Worm (Caenorhabditis elegans) whole organism, L4 larva: ENCODE measurements around the gene C27H5.2.
A peak's percentile ranks its signal among the peaks of the same experiment; 100 is the strongest.

ENCODE experiments used
- F37D6.2 ChIP-seq: sonication (generic microtip); optimal IDR thresholded peaks from 2 replicates; lab custom pipeline; 2016; ENCODE audit warnings: mild to moderate bottlenecking, missing genetic modification characterization, missing compliant biosample characterization
- F44E2.7 ChIP-seq: fragments of 200-800 bp; sonication (Bioruptor generic); IDR thresholded peaks from 2 replicates; pipeline ENCODE4 v2.1.2; 2022; ENCODE audit warnings: missing genetic modification characterization, missing compliant biosample characterization
- T20F7.1 ChIP-seq: fragments of 200-800 bp; sonication (Bioruptor generic); optimal IDR thresholded peaks from 2 replicates; lab custom pipeline; 2018; ENCODE audit warnings: mild to moderate bottlenecking, missing genetic modification characterization, missing compliant biosample characterization
- T26A8.4 ChIP-seq: fragments of 200-800 bp; sonication (Bioruptor generic); IDR thresholded peaks from 2 replicates; pipeline ENCODE4 v1.3.6; 2022; ENCODE audit warnings: missing genetic modification characterization, missing compliant biosample characterization
- Y48G9A.11 ChIP-seq: fragments of 200-800 bp; sonication (Bioruptor generic); IDR thresholded peaks from 2 replicates; pipeline ENCODE4 v1.3.6; 2022; ENCODE audit warnings: missing genetic modification reagents, missing genetic modification characterization, missing compliant biosample characterization
- ZK546.5 ChIP-seq, 2 experiments: sonication (generic microtip); optimal IDR thresholded peaks; 2 replicates each; lab custom pipeline; 2017; ENCODE audit warnings: missing biosample characterization in 2 of 2, missing genetic modification characterization in 2 of 2
- aha-1 ChIP-seq: fragments of 150-350 bp; peaks from one replicate; lab custom pipeline; 2014; ENCODE audit warnings: missing biosample characterization, missing genetic modification characterization
- attf-4 ChIP-seq: sonication (generic microtip); optimal IDR thresholded peaks from 3 replicates; lab custom pipeline; 2017; ENCODE audit warnings: missing biosample characterization, missing genetic modification characterization
- ceh-32 ChIP-seq: sonication (generic microtip); optimal IDR thresholded peaks from 2 replicates; lab custom pipeline; 2016; ENCODE audit warnings: mild to moderate bottlenecking, missing genetic modification characterization, missing compliant biosample characterization; ENCODE audit not compliant: poor library complexity
- ceh-62 ChIP-seq: sonication (generic microtip); optimal IDR thresholded peaks from 2 replicates; lab custom pipeline; 2017; ENCODE audit warnings: missing biosample characterization, missing genetic modification characterization
- dpl-1 ChIP-seq: fragments of 150-350 bp; optimal IDR thresholded peaks from 2 replicates; lab custom pipeline; 2014; ENCODE audit warnings: missing biosample characterization, missing genetic modification reagents, missing genetic modification characterization
- duxl-1 ChIP-seq: sonication (generic microtip); optimal IDR thresholded peaks from 2 replicates; lab custom pipeline; 2016; ENCODE audit warnings: mild to moderate bottlenecking, missing genetic modification characterization, moderate library complexity, missing compliant biosample characterization; ENCODE audit not compliant: poor library complexity
- hlh-11 ChIP-seq: fragments of 200-800 bp; sonication (Bioruptor generic); optimal IDR thresholded peaks from 2 replicates; lab custom pipeline; 2018; ENCODE audit warnings: mild to moderate bottlenecking, missing genetic modification characterization, missing compliant biosample characterization
- hlh-30 ChIP-seq: sonication (generic microtip); optimal IDR thresholded peaks from 2 replicates; lab custom pipeline; 2017; ENCODE audit warnings: antibody characterized with exemption, mild to moderate bottlenecking, missing genetic modification characterization, missing compliant biosample characterization; ENCODE audit not compliant: insufficient read depth
- lin-38 ChIP-seq: fragments of 200-800 bp; sonication (Bioruptor generic); IDR thresholded peaks from 2 replicates; pipeline ENCODE4 v1.3.6; 2022; ENCODE audit warnings: missing genetic modification reagents, missing genetic modification characterization, missing compliant biosample characterization
- lir-3 ChIP-seq: sonication (generic microtip); optimal IDR thresholded peaks from 2 replicates; lab custom pipeline; 2016; ENCODE audit warnings: mild to moderate bottlenecking, missing genetic modification characterization, missing compliant biosample characterization
- mdl-1 ChIP-seq, 2 experiments: fragments of 150-350 bp in 1 of 2; sonication (generic microtip) in 1 of 2; optimal IDR thresholded peaks; 2 replicates each; lab custom pipeline; 2014 to 2017; ENCODE audit warnings: missing biosample characterization in 2 of 2, missing genetic modification characterization in 2 of 2
- nhr-237 ChIP-seq: sonication (generic microtip); optimal IDR thresholded peaks from 2 replicates; lab custom pipeline; 2017; ENCODE audit warnings: missing biosample characterization, missing genetic modification characterization
- nhr-41 ChIP-seq: fragments of 200-800 bp; sonication (Bioruptor generic); IDR thresholded peaks from 2 replicates; pipeline ENCODE4 v1.3.6; 2022; ENCODE audit warnings: missing genetic modification reagents, missing genetic modification characterization, missing compliant biosample characterization
- php-3 ChIP-seq: fragments of 200-800 bp; sonication (Bioruptor generic); IDR thresholded peaks from 2 replicates; pipeline ENCODE4 v1.3.6; 2022; ENCODE audit warnings: missing genetic modification reagents, missing genetic modification characterization, missing compliant biosample characterization
- sdz-12 ChIP-seq: fragments of 200-800 bp; sonication (Bioruptor generic); optimal IDR thresholded peaks from 2 replicates; lab custom pipeline; 2018; ENCODE audit warnings: mild to moderate bottlenecking, missing genetic modification characterization, missing compliant biosample characterization
- unc-130 ChIP-seq: sonication (generic microtip); optimal IDR thresholded peaks from 2 replicates; lab custom pipeline; 2016; ENCODE audit warnings: missing genetic modification reagents, missing genetic modification characterization, missing compliant biosample characterization
- unc-62 ChIP-seq, 3 experiments: fragments of 150-350 bp in 1 of 3; sonication (generic microtip); optimal IDR thresholded peaks in 2 of 3; peaks in 1 of 3; 1 replicate in 1 of 3; 2 replicates in 2 of 3; lab custom pipeline; 2014 to 2017; ENCODE audit warnings: missing biosample characterization in 3 of 3, missing genetic modification characterization in 3 of 3, missing genetic modification reagents in 3 of 3, missing genotype in 1 of 3
- ztf-11 ChIP-seq: fragments of 150-350 bp; optimal IDR thresholded peaks from 2 replicates; lab custom pipeline; 2014; ENCODE audit warnings: missing biosample characterization, missing genetic modification characterization
- ztf-7 ChIP-seq: fragments of 150-350 bp; optimal IDR thresholded peaks from 2 replicates; lab custom pipeline; 2014; ENCODE audit warnings: missing biosample characterization, missing genetic modification characterization

Gene C27H5.2

ce11 chrII:7111657-7112049, 43.7 kb upstream of the C27H5.2 start, which contains the start of gene F10E7.5 (continued):
- no peak for TF ChIP-seq nhr-41 (GFP tag; lab: Robert Waterston, UW)
- TF ChIP-seq T20F7.1 (GFP tag; lab: Kevin White, UChicago): peak; percentile 69
- TF ChIP-seq T26A8.4 (GFP tag; lab: Robert Waterston, UW): no peak
- TF ChIP-seq ztf-7 (tag; lab: Kevin White, UChicago): no peak
- TF ChIP-seq nhr-237 (tag; lab: Kevin White, UChicago): no peak
- no peak for TF ChIP-seq aha-1
- TF ChIP-seq hlh-30 (tag; lab: Kevin White, UChicago): peak; percentile 7
- TF ChIP-seq F44E2.7 (GFP tag; lab: Robert Waterston, UW): no peak
- no peak for TF ChIP-seq F37D6.2
- no peak for TF ChIP-seq duxl-1 (tag; lab: Kevin White, UChicago)
- peak; percentile 25 for TF ChIP-seq dpl-1 (GFP tag; lab: Kevin White, UChicago)
- TF ChIP-seq lir-3 (tag; lab: Kevin White, UChicago): no peak
- peak; percentile 3 for TF ChIP-seq hlh-11 (tag; lab: Kevin White, UChicago)

ce11 chrII:7112780-7113179, 42.6 kb upstream of the C27H5.2 start, which contains the start of gene F10E7.6:
Gene F10E7.6 (plus strand): TSS chrII:7113080.
- TF ChIP-seq T20F7.1 (GFP tag; lab: Kevin White, UChicago) (no peak), lin-38 (GFP tag; lab: Robert Waterston, UW) (no peak), unc-62 (GFP tag; optimal IDR thresholded peaks at IDR 0.05 in 1 of 2; lab: Kevin White, UChicago) (peak in 1 of 2 experiments; percentile 63), unc-62 (tag; optimal IDR thresholded peaks at IDR 0.05; lab: Kevin White, UChicago) (no peak), ceh-62 (tag; lab: Kevin White, UChicago) (no peak), nhr-41 (GFP tag; lab: Robert Waterston, UW) (no peak), ZK546.5 (tag; optimal IDR thresholded peaks at IDR 0.05; lab: Kevin White, UChicago) (no peak)
- TF ChIP-seq, all 104 proteins: peak for 1

DNA sequence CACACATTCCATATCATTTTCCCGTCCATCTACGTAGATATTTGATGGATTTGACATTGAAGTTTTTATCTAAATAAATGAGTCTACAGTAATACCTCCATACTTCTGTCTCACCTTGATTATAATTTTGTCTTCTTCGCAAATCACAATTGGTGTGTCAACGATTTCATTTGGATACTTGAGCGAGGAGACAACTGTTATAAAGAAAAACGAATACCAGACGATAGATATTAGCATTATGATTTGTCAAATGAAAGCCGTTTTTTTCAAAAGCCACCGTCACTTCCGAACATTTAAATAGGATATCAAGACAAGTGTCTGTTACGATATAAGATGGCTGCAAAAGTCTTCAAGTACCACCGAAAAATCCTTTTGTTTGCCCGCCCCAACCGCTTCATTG, 39.7 kb upstream of the C27H5.2 start, which contains the start of gene cutl-5:
Gene cutl-5, minus strand, starts transcription at position 269 of the 400 bp plus-strand sequence.
- peak in 1 of 2 experiments; percentile 93 for TF ChIP-seq unc-62 (GFP tag; optimal IDR thresholded peaks at IDR 0.05 in 1 of 2; lab: Kevin White, UChicago)
- TF ChIP-seq unc-62 (tag; optimal IDR thresholded peaks at IDR 0.05; lab: Kevin White, UChicago): no peak
- no peak for TF ChIP-seq sdz-12 (GFP tag; lab: Kevin White, UChicago)
- TF ChIP-seq attf-4 (tag; lab: Kevin White, UChicago): no peak
- no peak for TF ChIP-seq mdl-1 (tag; optimal IDR thresholded peaks at IDR 0.05; lab: Kevin White, UChicago)

DNA sequence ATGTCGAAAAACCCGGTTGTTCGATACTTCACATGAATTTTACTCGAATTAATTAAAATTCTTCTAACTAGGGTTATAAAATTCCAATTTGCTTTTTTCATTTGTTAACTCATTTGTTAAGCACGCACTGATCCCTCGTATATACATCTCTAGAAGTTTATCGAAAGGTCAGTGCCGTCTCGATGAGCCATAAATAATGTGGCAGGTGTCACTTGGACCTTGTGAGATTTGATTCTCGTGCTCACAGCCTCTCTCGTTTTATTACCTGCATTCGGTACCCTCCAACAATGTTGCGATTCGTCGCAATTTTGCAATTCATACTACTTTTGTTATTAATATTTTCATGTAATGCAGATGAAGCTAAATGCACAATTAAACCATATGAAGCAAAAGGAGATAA, 39.0 kb upstream of the C27H5.2 start, which contains the start of gene spon-1:
Gene spon-1, plus strand, starts transcription at position 208 of the 400 bp plus-strand sequence.
- no peak for TF ChIP-seq ztf-11 (tag; lab: Kevin White, UChicago)
- TF ChIP-seq ZK546.5 (tag; optimal IDR thresholded peaks at IDR 0.05; lab: Kevin White, UChicago): no peak

ce11 chrII:7119525-7119924, 35.9 kb upstream of the C27H5.2 start:
- TF ChIP-seq ceh-32 (tag; lab: Kevin White, UChicago) (no peak), Y48G9A.11 (no peak), php-3 (GFP tag; lab: Robert Waterston, UW) (no peak), aha-1 (peak; percentile 93)

DNA sequence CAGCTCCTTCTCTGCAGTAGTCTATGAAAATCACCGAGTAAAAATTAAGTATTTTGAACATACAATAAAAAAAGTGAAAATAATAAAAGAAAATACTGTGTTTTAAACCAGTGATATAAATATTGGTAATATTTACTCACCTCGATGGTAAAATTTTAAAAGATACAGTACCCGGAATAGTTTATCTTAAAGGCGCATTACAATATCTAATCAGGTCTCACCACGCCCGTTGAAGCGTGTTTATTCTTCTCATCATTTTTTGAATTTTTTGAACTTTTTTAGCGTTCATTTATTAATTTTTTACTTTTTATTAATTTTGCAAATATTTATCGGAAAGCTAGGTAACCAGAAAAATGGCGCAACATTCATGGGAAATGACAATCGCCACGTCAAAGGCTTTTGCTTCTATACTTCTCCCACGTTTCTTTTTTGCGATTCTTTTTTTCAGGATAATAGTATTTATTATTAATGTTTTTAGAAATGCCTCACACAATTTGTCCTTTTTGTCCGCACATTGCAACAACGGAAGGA, 33.6 kb upstream of the C27H5.2 start, which contains the start of gene F10E7.2:
Gene F10E7.2, plus strand, starts transcription at position 481 of the 531 bp plus-strand sequence.
- TF ChIP-seq unc-130 (GFP tag; lab: Kevin White, UChicago) (peak; percentile 32), nhr-237 (tag; lab: Kevin White, UChicago) (no peak)
